Worm (Caenorhabditis elegans): ENCODE measurements around the gene srbc-16.

ce11 chrV:2146044-2146443, 35.8 kb upstream of the srbc-16 start, which contains the start of gene str-52:
- TF ChIP-seq bed-3 (GFP tag; optimal IDR thresholded peaks at IDR 0.05): no peak
- no peak for TF ChIP-seq ztf-11 (tag; optimal IDR thresholded peaks at IDR 0.05)
- TF ChIP-seq mab-5 (tag; optimal IDR thresholded peaks at IDR 0.05): no peak
- no peak for TF ChIP-seq nhr-237 (tag; optimal IDR thresholded peaks at IDR 0.05)
- TF ChIP-seq nhr-76 (tag; optimal IDR thresholded peaks at IDR 0.05): no peak
- TF ChIP-seq unc-62 (GFP tag; optimal IDR thresholded peaks at IDR 0.05): no peak
- no peak for TF ChIP-seq blmp-1 (tag; optimal IDR thresholded peaks at IDR 0.05)
- no peak for TF ChIP-seq snpc-4 (tag; optimal IDR thresholded peaks at IDR 0.05)
- TF ChIP-seq ceh-43 (GFP tag; optimal IDR thresholded peaks at IDR 0.05): no peak
